Fruit fly (Drosophila melanogaster) whole organism, embryonic: ENCODE measurements around the gene Notum.

ENCODE experiments used
- Awh ChIP-seq: fragments of 200-800 bp; sonication (Bioruptor generic); IDR thresholded peaks from 2 replicates; pipeline ENCODE4, ENCODE4 v1.3.6; 2022; ENCODE audit warnings: missing biosample characterization, missing genetic modification characterization
- CG11247 ChIP-seq: fragments of 200-800 bp; sonication (Bioruptor generic); IDR thresholded peaks from 2 replicates; pipeline ENCODE4 v1.3.6; 2022; ENCODE audit warnings: missing biosample characterization, missing genetic modification characterization
- Max ChIP-seq: fragments of 200-800 bp; sonication (Bioruptor generic); optimal IDR thresholded peaks from 2 replicates; lab custom pipeline; 2016; ENCODE audit warnings: missing biosample characterization, mild to moderate bottlenecking, missing genetic modification characterization
- Pdp1 ChIP-seq, 2 experiments: fragments of 200-800 bp; sonication (Bioruptor generic); optimal IDR thresholded peaks; 3 replicates each; lab custom pipeline; 2016; ENCODE audit warnings: missing biosample characterization in 2 of 2, missing genetic modification characterization in 2 of 2, mild to moderate bottlenecking in 1 of 2, moderate library complexity in 1 of 2
- Sry-δ ChIP-seq: fragments of 200-800 bp; sonication (Bioruptor generic); optimal IDR thresholded peaks from 2 replicates; lab custom pipeline; 2016; ENCODE audit warnings: missing biosample characterization, missing genetic modification characterization
- gcm ChIP-seq: fragments of 200-800 bp; sonication (Bioruptor generic); optimal IDR thresholded peaks from 2 replicates; lab custom pipeline; 2019; ENCODE audit warnings: missing biosample characterization, mild to moderate bottlenecking, missing genetic modification characterization, moderate library complexity
- org-1 ChIP-seq: fragments of 200-800 bp; sonication (Bioruptor generic); optimal IDR thresholded peaks from 2 replicates; lab custom pipeline; 2017; ENCODE audit warnings: missing biosample characterization, missing genetic modification characterization
- slp2 ChIP-seq: fragments of 200-800 bp; sonication (Bioruptor generic); optimal IDR thresholded peaks from 2 replicates; lab custom pipeline; 2016; ENCODE audit warnings: missing biosample characterization, missing genetic modification characterization
- vfl ChIP-seq: fragments of 200-800 bp; sonication (Bioruptor generic); optimal IDR thresholded peaks from 2 replicates; lab custom pipeline; 2016; ENCODE audit warnings: missing biosample characterization, missing genetic modification characterization

- TF ChIP-seq Awh (GFP tag; lab: Robert Waterston, UW): no peak
- no peak for TF ChIP-seq slp2 (GFP tag; lab: Kevin White, UChicago)
- TF ChIP-seq gcm: no peak
- no peak for TF ChIP-seq vfl (GFP tag; lab: Kevin White, UChicago)
- no peak for TF ChIP-seq Max
- TF ChIP-seq CG11247: no peak
- TF ChIP-seq org-1 (GFP tag; lab: Kevin White, UChicago): no peak
- no peak for TF ChIP-seq Pdp1 (GFP tag; optimal IDR thresholded peaks at IDR 0.05; lab: Kevin White, UChicago)
- no peak for TF ChIP-seq Sry-δ (GFP tag; lab: Kevin White, UChicago)
These were observed 11.9 kb downstream of the Notum start, which contains the start of gene CG5895 for dm6 chr3L:16035185-16035584.
